Worm (Caenorhabditis elegans): ENCODE data around the gene C15H9.9.

Gene C15H9.9

DNA sequence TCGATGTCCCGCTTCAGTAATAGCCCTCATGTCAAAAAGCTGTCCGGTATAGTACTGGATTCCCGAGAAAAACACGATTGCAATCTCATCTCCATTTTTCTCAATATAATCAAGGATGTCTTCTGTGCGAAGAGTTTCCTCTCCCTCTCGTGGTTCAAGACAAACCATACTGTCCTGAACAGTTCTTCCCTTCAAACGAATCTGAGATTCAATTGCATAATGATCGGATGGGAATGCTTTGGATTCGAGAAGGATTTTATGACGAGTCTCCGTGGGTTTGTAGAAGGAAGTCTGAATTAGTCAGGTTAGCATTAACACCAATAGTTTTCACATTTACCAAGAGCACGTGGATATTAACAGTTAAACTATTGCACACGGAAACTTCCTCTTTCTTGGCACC, 20.1 kb downstream of the C15H9.9 start:
- TF ChIP-seq snpc-4 (tag; optimal IDR thresholded peaks at IDR 0.05) (no peak), pag-3 (tag; optimal IDR thresholded peaks at IDR 0.05; ENCODE audit: borderline replicate concordance, insufficient read depth) (no peak), nhr-20 (tag; optimal IDR thresholded peaks at IDR 0.05) (no peak), skn-1 (tag; optimal IDR thresholded peaks at IDR 0.05) (no peak), unc-86 (tag; optimal IDR thresholded peaks at IDR 0.05) (no peak), efl-1 (optimal IDR thresholded peaks at IDR 0.05) (no peak), efl-1 (GFP tag; optimal IDR thresholded peaks at IDR 0.05 in 1 of 2) (no peak), zip-4 (GFP tag; optimal IDR thresholded peaks at IDR 0.05) (no peak), sox-4 (tag; optimal IDR thresholded peaks at IDR 0.05) (no peak), dpl-1 (GFP tag; optimal IDR thresholded peaks at IDR 0.05) (no peak), egl-27 (tag; optimal IDR thresholded peaks at IDR 0.05) (no peak), rnt-1 (tag; optimal IDR thresholded peaks at IDR 0.05) (no peak)

DNA sequence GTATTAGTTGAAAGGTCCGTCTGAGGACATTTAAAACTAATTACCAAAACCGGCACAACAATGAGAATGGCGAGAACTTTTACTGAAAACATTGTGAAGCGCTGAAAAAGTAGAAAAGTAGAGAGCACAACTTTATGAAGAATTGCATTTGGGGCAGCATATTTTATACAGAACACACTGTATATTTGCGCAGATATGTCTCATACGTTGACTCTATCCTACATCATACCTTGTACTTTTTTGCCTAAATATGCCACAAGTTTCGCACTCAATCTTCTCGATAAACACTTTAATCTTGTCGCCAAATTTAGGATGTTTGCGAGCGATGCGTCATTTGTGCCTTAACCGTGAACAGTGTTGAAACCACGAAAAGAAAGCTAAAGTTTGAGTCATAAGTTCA, 24.8 kb downstream of the C15H9.9 start, which contains the start of gene C15H9.11:
C15H9.11 (minus strand) TSS at position 101 of the 400 bp plus-strand sequence.
- TF ChIP-seq efl-3 (GFP tag; optimal IDR thresholded peaks at IDR 0.05) (no peak), zip-4 (GFP tag; optimal IDR thresholded peaks at IDR 0.05) (no peak), blmp-1 (tag; optimal IDR thresholded peaks at IDR 0.05) (no peak), nhr-84 (tag; optimal IDR thresholded peaks at IDR 0.05) (no peak), ceh-8 (GFP tag; optimal IDR thresholded peaks at IDR 0.05) (no peak), swsn-7 (tag; optimal IDR thresholded peaks at IDR 0.05) (no peak), aly-2 (tag; optimal IDR thresholded peaks at IDR 0.05) (no peak)

DNA sequence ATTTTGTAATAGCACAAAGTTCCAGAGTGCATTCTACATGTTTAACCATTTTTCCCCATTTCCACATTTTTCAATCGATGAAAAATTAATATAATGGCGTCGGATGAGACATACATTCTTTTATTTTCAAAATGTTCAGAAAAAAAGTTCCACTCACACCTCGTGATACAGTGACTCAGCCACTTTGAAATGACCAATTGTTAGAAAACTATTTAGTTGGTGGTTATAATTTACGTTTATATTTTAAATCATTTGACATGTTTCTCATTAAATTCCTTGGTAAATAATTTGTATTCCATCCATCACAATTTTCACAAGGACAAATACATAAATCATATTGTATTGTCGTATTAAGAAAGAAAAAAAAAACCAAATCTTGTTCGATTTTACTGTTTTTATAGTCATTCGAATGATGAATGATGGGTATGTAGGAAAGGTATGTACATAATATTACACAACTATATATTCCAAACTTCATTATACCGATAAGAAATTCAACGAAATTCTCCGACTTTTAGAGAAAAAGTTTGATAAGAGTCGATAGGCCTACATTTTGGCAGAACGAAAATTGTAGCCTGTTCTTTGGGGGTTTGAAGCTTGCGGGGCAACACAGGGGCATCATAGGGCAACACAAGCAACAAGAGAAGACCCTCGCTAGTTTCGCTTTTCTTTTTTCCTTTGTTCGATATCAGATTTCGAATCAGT, 27.5 kb downstream of the C15H9.9 start:
- TF ChIP-seq elt-2 (tag; optimal IDR thresholded peaks at IDR 0.05): peak; percentile 0
- no peak for TF ChIP-seq efl-3 (GFP tag; optimal IDR thresholded peaks at IDR 0.05)
- TF ChIP-seq sox-4 (tag; optimal IDR thresholded peaks at IDR 0.05): no peak
- TF ChIP-seq irx-1 (tag; optimal IDR thresholded peaks at IDR 0.05): no peak
- TF ChIP-seq hpl-2 (GFP tag; optimal IDR thresholded peaks at IDR 0.05): no peak
- peak; percentile 83 for TF ChIP-seq blmp-1 (tag; optimal IDR thresholded peaks at IDR 0.05)
- TF ChIP-seq efl-1 (optimal IDR thresholded peaks at IDR 0.05): no peak
- peak in 1 of 2 experiments; percentile 56 for TF ChIP-seq efl-1 (GFP tag; optimal IDR thresholded peaks at IDR 0.05 in 1 of 2)

DNA sequence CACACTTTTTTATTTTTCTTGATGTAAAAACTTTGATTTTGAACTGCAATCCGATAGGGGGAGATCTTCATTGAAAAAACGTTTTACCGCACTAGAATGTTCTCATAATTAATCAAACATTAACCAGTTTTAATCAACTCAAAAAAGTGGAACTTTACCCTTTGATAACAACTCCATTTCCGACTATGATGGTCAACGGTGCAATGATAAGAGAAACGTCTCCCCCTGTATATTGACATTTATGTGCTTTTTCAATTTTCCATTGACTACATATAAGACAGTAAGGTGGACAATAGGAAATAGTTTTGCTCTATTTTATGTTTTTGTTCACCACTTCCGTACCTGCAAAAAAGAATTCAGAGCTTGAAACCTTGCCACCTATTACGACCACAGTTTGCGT, 29.7 kb downstream of the C15H9.9 start:
- peak; percentile 44 for TF ChIP-seq pqm-1 (tag; optimal IDR thresholded peaks at IDR 0.05)
- no peak for TF ChIP-seq snu-23 (GFP tag; optimal IDR thresholded peaks at IDR 0.05)
- no peak for TF ChIP-seq sptf-1 (tag; optimal IDR thresholded peaks at IDR 0.05)
- no peak for TF ChIP-seq egl-27 (tag; optimal IDR thresholded peaks at IDR 0.05)
- TF ChIP-seq zag-1 (tag; optimal IDR thresholded peaks at IDR 0.05): no peak
- no peak for TF ChIP-seq C34B4.2 (tag; optimal IDR thresholded peaks at IDR 0.05)
- TF ChIP-seq mdl-1 (tag; optimal IDR thresholded peaks at IDR 0.05): no peak
- no peak for TF ChIP-seq blmp-1 (tag; optimal IDR thresholded peaks at IDR 0.05)
- no peak for TF ChIP-seq swsn-7 (tag; optimal IDR thresholded peaks at IDR 0.05)
- no peak for TF ChIP-seq lsy-2 (tag; optimal IDR thresholded peaks at IDR 0.05)
- TF ChIP-seq ceh-88 (GFP tag; IDR thresholded peaks at IDR 0.05): no peak
- TF ChIP-seq zip-4 (GFP tag; optimal IDR thresholded peaks at IDR 0.05): no peak
- TF ChIP-seq lin-35 (GFP tag; optimal IDR thresholded peaks at IDR 0.05): no peak
- TF ChIP-seq nhr-19 (GFP tag; conservative IDR thresholded peaks at IDR 0.05): no peak
- TF ChIP-seq efl-1 (optimal IDR thresholded peaks at IDR 0.05): no peak
- no peak for TF ChIP-seq efl-1 (GFP tag; optimal IDR thresholded peaks at IDR 0.05 in 1 of 2)
- TF ChIP-seq elt-2 (tag; optimal IDR thresholded peaks at IDR 0.05): peak; percentile 30
- no peak for TF ChIP-seq lin-39 (tag; optimal IDR thresholded peaks at IDR 0.05)
- TF ChIP-seq xbp-1 (tag; optimal IDR thresholded peaks at IDR 0.05): no peak

DNA sequence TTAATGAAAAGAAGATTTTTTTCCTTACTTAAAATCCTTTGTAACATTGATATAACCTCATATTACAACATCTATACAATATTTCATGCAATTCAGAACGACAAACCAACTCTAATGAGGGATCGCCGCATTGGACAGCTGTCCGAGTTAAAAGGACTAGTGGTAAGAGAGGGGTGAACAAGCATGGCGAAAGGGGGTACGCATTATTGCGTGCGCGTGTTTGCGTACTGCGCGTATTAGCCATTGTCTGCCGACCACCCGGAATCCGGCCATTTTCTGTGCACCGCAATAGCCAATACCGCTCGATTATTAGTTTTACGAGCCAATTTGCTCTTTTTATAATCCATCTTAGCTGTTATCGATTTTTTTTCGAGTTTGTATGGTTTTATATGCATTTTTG, 30.5 kb downstream of the C15H9.9 start, which contains the start of gene C15H9.4:
C15H9.4 (plus strand) TSS at position 93 of the 400 bp plus-strand sequence.
- peak; percentile 69 for TF ChIP-seq nhr-71 (tag; optimal IDR thresholded peaks at IDR 0.05)
- TF ChIP-seq ama-1 (optimal IDR thresholded peaks at IDR 0.05): no peak
- TF ChIP-seq hpl-2 (GFP tag; optimal IDR thresholded peaks at IDR 0.05): no peak
- TF ChIP-seq zip-4 (GFP tag; optimal IDR thresholded peaks at IDR 0.05): no peak
- peak; percentile 44 for TF ChIP-seq fkh-8 (tag; optimal IDR thresholded peaks at IDR 0.05)
- no peak for TF ChIP-seq elt-2 (tag; optimal IDR thresholded peaks at IDR 0.05)
- TF ChIP-seq dpl-1 (GFP tag; optimal IDR thresholded peaks at IDR 0.05): peak in 2 of 3 experiments; percentile 13 to 17
- TF ChIP-seq unc-86 (tag; optimal IDR thresholded peaks at IDR 0.05): peak; percentile 18
- TF ChIP-seq tbx-2 (tag; optimal IDR thresholded peaks at IDR 0.05): peak; percentile 54
- TF ChIP-seq lin-35 (GFP tag; optimal IDR thresholded peaks at IDR 0.05): peak; percentile 18 to 24
- TF ChIP-seq ceh-90 (tag; optimal IDR thresholded peaks at IDR 0.05): no peak
- TF ChIP-seq nhr-47 (tag; optimal IDR thresholded peaks at IDR 0.05): peak; percentile 61
- TF ChIP-seq egl-27 (tag; optimal IDR thresholded peaks at IDR 0.05): no peak
- peak in 1 of 2 experiments; percentile 39 for TF ChIP-seq mdl-1 (tag; optimal IDR thresholded peaks at IDR 0.05)
- peak; percentile 44 for TF ChIP-seq unc-130 (tag; optimal IDR thresholded peaks at IDR 0.05)
- TF ChIP-seq snpc-4 (tag; optimal IDR thresholded peaks at IDR 0.05): no peak
- no peak for TF ChIP-seq aly-2 (tag; optimal IDR thresholded peaks at IDR 0.05)
- TF ChIP-seq sptf-1 (tag; optimal IDR thresholded peaks at IDR 0.05): no peak
- TF ChIP-seq unc-62 (GFP tag; optimal IDR thresholded peaks at IDR 0.05): no peak
- peak; percentile 92 for TF ChIP-seq F16B12.6 (tag; optimal IDR thresholded peaks at IDR 0.05)
- TF ChIP-seq ces-1 (GFP tag; optimal IDR thresholded peaks at IDR 0.05): no peak
